Worm (Caenorhabditis elegans): ENCODE measurements around the gene pssy-1.

DNA sequence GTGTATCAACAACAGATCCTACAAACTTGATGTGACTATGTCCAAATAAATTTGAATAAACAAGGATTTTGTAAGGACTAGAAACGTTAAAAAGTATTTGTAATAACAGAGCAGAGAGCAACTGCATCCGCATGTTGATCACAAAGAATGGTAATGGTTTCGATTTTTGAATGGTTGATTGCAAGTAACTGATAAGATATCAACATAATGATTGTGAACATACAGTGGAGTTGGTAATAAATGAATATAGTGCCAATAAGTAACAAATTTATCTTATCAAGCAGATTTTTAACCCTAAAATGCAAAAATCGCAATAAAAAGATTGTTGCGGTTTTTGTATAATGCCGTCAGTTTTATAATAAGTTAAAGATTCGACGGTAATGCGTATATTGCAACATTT, 40.4 kb upstream of the pssy-1 start, which contains the start of gene ugt-23:
- no peak for TF ChIP-seq nhr-20 (tag; optimal IDR thresholded peaks at IDR 0.05)
- TF ChIP-seq mab-9 (GFP tag; IDR thresholded peaks at IDR 0.05), result no peak
- TF ChIP-seq hlh-4 (tag; optimal IDR thresholded peaks at IDR 0.05), result no peak
- no peak for TF ChIP-seq egl-13 (tag; optimal IDR thresholded peaks at IDR 0.05)
- TF ChIP-seq rnt-1 (tag; optimal IDR thresholded peaks at IDR 0.05), result no peak
- TF ChIP-seq elt-3 (tag; optimal IDR thresholded peaks at IDR 0.05), result no peak
- TF ChIP-seq nhr-237 (tag; optimal IDR thresholded peaks at IDR 0.05), result no peak

Measured in whole organism, L1 larva.